Fruit fly (Drosophila melanogaster) whole organism, pupa: Measurements from ENCODE around the gene S6k.

Source experiments
- CG13204 ChIP-seq: fragments of 200-800 bp; sonication (Bioruptor generic); optimal IDR thresholded peaks from 2 replicates; lab custom pipeline; 2018; ENCODE audit warnings: missing biosample characterization, mild to moderate bottlenecking, missing genetic modification characterization, moderate library complexity
- CG32121 ChIP-seq: fragments of 200-800 bp; sonication (Bioruptor generic); IDR thresholded peaks from 2 replicates; pipeline ENCODE4 v1.3.6; 2022; ENCODE audit warnings: missing biosample characterization, missing genetic modification characterization
- CG8159 ChIP-seq: fragments of 200-800 bp; sonication (Bioruptor generic); optimal IDR thresholded peaks from 3 replicates; lab custom pipeline; 2018; ENCODE audit warnings: missing biosample characterization, mild to moderate bottlenecking, missing genetic modification characterization, moderate library complexity
- CG8301 ChIP-seq: fragments of 200-800 bp; sonication (Bioruptor generic); optimal IDR thresholded peaks from 2 replicates; lab custom pipeline; 2018; ENCODE audit warnings: missing biosample characterization, mild to moderate bottlenecking, missing genetic modification characterization
- CG9948 ChIP-seq: fragments of 200-800 bp; sonication (Bioruptor generic); optimal IDR thresholded peaks from 2 replicates; lab custom pipeline; 2018; ENCODE audit warnings: missing biosample characterization, mild to moderate bottlenecking, missing genetic modification characterization, moderate library complexity
- D1 ChIP-seq: fragments of 200-800 bp; sonication (Bioruptor generic); optimal IDR thresholded peaks from 2 replicates; lab custom pipeline; 2018; ENCODE audit warnings: missing biosample characterization, mild to moderate bottlenecking, missing genetic modification characterization, moderate library complexity
- EcR ChIP-seq: fragments of 200-800 bp; sonication (Bioruptor generic); optimal IDR thresholded peaks from 3 replicates; lab custom pipeline; 2019; ENCODE audit warnings: missing biosample characterization, missing genetic modification characterization, mild to moderate bottlenecking, moderate library complexity, missing genetic modification reagents
- rn ChIP-seq: fragments of 200-800 bp; sonication (Bioruptor generic); IDR thresholded peaks from 2 replicates; pipeline ENCODE4 v1.3.6; 2022; ENCODE audit warnings: missing biosample characterization, missing genetic modification characterization

dm6 chr3L:5848929-5849328, 38.2 kb upstream of the S6k start:
- no peak for TF ChIP-seq CG8301 (tag; lab: Kevin White, UChicago)
- TF ChIP-seq CG32121 (GFP tag; lab: Robert Waterston, UW) = no peak
- no peak for TF ChIP-seq rn (GFP tag; lab: Robert Waterston, UW)
- TF ChIP-seq D1 (tag; lab: Kevin White, UChicago) = no peak
- no peak for TF ChIP-seq EcR
- TF ChIP-seq CG9948 = no peak
- TF ChIP-seq CG8159 = no peak
- TF ChIP-seq CG13204 (GFP tag; lab: Kevin White, UChicago) = peak; percentile 31
